Fruit fly (Drosophila melanogaster): ENCODE results near the gene Hmr.

The Hmr gene

dm6 chrX:10561433-10561832 lies 34.2 kb downstream of the Hmr start:
- TF ChIP-seq bab1 (GFP tag; optimal IDR thresholded peaks at IDR 0.05) (peak; percentile 48), CG5204 (GFP tag; optimal IDR thresholded peaks at IDR 0.05) (no peak), CG14711 (tag; optimal IDR thresholded peaks at IDR 0.05) (peak; percentile 20)

dm6 chrX:10558060-10558459 lies 37.6 kb downstream of the Hmr start:
- TF ChIP-seq kay (GFP tag; ENCODE audit: borderline replicate concordance) = no peak
- no peak for TF ChIP-seq CG12768 (GFP tag; optimal IDR thresholded peaks at IDR 0.05)
- TF ChIP-seq CG14711 (tag; optimal IDR thresholded peaks at IDR 0.05) = no peak
- no peak for TF ChIP-seq CG5204 (GFP tag; optimal IDR thresholded peaks at IDR 0.05)
- no peak for TF ChIP-seq cnc (optimal IDR thresholded peaks at IDR 0.05)
- no peak for TF ChIP-seq pad (GFP tag; optimal IDR thresholded peaks at IDR 0.05)
- TF ChIP-seq cic (GFP tag; optimal IDR thresholded peaks at IDR 0.05) = no peak
- TF ChIP-seq CG11617 (GFP tag; optimal IDR thresholded peaks at IDR 0.05) = no peak
- TF ChIP-seq Crg-1 (GFP tag; optimal IDR thresholded peaks at IDR 0.05) = no peak
- no peak for TF ChIP-seq CG33017 (tag; optimal IDR thresholded peaks at IDR 0.05)
- no peak for TF ChIP-seq CG1620 (GFP tag; optimal IDR thresholded peaks at IDR 0.05)
- no peak for TF ChIP-seq toe (GFP tag; optimal IDR thresholded peaks at IDR 0.05)
- no peak for TF ChIP-seq bab1 (GFP tag; optimal IDR thresholded peaks at IDR 0.05)
- no peak for TF ChIP-seq CG7045 (GFP tag; optimal IDR thresholded peaks at IDR 0.05)
- TF ChIP-seq Clk (GFP tag; optimal IDR thresholded peaks at IDR 0.05) = no peak

- TF ChIP-seq tj (GFP tag; optimal IDR thresholded peaks at IDR 0.05) (no peak), Clk (GFP tag; optimal IDR thresholded peaks at IDR 0.05) (no peak), pad (GFP tag; optimal IDR thresholded peaks at IDR 0.05) (no peak), Mnt (GFP tag; optimal IDR thresholded peaks at IDR 0.05) (no peak), cnc (optimal IDR thresholded peaks at IDR 0.05) (no peak), CG14711 (tag; optimal IDR thresholded peaks at IDR 0.05) (no peak)
Observed at dm6 chrX:10557432-10557831, 38.2 kb downstream of the Hmr start.

- TF ChIP-seq Clk (GFP tag; optimal IDR thresholded peaks at IDR 0.05) (no peak), toe (GFP tag; optimal IDR thresholded peaks at IDR 0.05) (no peak), CG5204 (GFP tag; optimal IDR thresholded peaks at IDR 0.05) (no peak), Crg-1 (GFP tag; optimal IDR thresholded peaks at IDR 0.05) (no peak), kay (GFP tag; ENCODE audit: borderline replicate concordance) (no peak), bab1 (GFP tag; optimal IDR thresholded peaks at IDR 0.05) (no peak), cnc (optimal IDR thresholded peaks at IDR 0.05) (no peak), Mnt (GFP tag; optimal IDR thresholded peaks at IDR 0.05) (no peak), CG33017 (tag; optimal IDR thresholded peaks at IDR 0.05) (no peak), Hr96 (GFP tag; optimal IDR thresholded peaks at IDR 0.05) (no peak)
Observed at dm6 chrX:10549050-10549449, 46.6 kb downstream of the Hmr start.

dm6 chrX:10547857-10548135 lies 47.9 kb downstream of the Hmr start:
- no peak for TF ChIP-seq toe (GFP tag; optimal IDR thresholded peaks at IDR 0.05)

dm6 chrX:10547070-10547856 lies 48.4 kb downstream of the Hmr start:
- TF ChIP-seq bab1 (GFP tag; optimal IDR thresholded peaks at IDR 0.05) (peak; percentile 88), Crg-1 (GFP tag; optimal IDR thresholded peaks at IDR 0.05) (peak; percentile 60), kay (GFP tag; ENCODE audit: borderline replicate concordance) (no peak), CG33017 (tag; optimal IDR thresholded peaks at IDR 0.05) (peak; percentile 53), CG7101 (tag; optimal IDR thresholded peaks at IDR 0.05) (peak; percentile 72), cic (GFP tag; optimal IDR thresholded peaks at IDR 0.05) (no peak), CG5204 (GFP tag; optimal IDR thresholded peaks at IDR 0.05) (peak; percentile 57), ovo (GFP tag; optimal IDR thresholded peaks at IDR 0.05) (no peak), CG14711 (tag; optimal IDR thresholded peaks at IDR 0.05) (peak; percentile 79), CG1620 (GFP tag; optimal IDR thresholded peaks at IDR 0.05) (peak; percentile 76), CG12768 (GFP tag; optimal IDR thresholded peaks at IDR 0.05) (peak; percentile 6), cnc (optimal IDR thresholded peaks at IDR 0.05) (no peak), toe (GFP tag; optimal IDR thresholded peaks at IDR 0.05) (peak; percentile 54), tj (GFP tag; optimal IDR thresholded peaks at IDR 0.05) (no peak), CG7045 (GFP tag; optimal IDR thresholded peaks at IDR 0.05) (peak; percentile 77), Mnt (GFP tag; optimal IDR thresholded peaks at IDR 0.05) (no peak), CG11617 (GFP tag; optimal IDR thresholded peaks at IDR 0.05) (peak; percentile 71), Clk (GFP tag; optimal IDR thresholded peaks at IDR 0.05) (peak; percentile 10), pad (GFP tag; optimal IDR thresholded peaks at IDR 0.05) (peak; percentile 68), Hr96 (GFP tag; optimal IDR thresholded peaks at IDR 0.05) (peak; percentile 69)

- TF ChIP-seq Mnt (GFP tag; optimal IDR thresholded peaks at IDR 0.05) (peak; percentile 68), ovo (GFP tag; optimal IDR thresholded peaks at IDR 0.05) (peak; percentile 39), CG11617 (GFP tag; optimal IDR thresholded peaks at IDR 0.05) (no peak), cnc (optimal IDR thresholded peaks at IDR 0.05) (no peak)
Observed at dm6 chrX:10546631-10547030, 49.0 kb downstream of the Hmr start.
